Fruit fly (Drosophila melanogaster): ENCODE results near the gene CG11629.

- no peak for TF ChIP-seq pan (optimal IDR thresholded peaks at IDR 0.05)
- no peak for TF ChIP-seq Dll (optimal IDR thresholded peaks at IDR 0.05)
These were observed 37.5 kb downstream of the CG11629 start for dm6 chr2L:21860566-21860965.

All from whole organism.